Worm (Caenorhabditis elegans): Measurements from ENCODE around the gene F59F5.7.

ce11 chrX:10593756-10594376 lies 34.6 kb downstream of the F59F5.7 start:
- TF ChIP-seq W03F9.2 (tag; optimal IDR thresholded peaks at IDR 0.05) (no peak), him-1 (tag; optimal IDR thresholded peaks at IDR 0.05) (no peak), dao-5 (tag; optimal IDR thresholded peaks at IDR 0.05) (no peak)
